Worm (Caenorhabditis elegans) whole organism, L4 larva: ENCODE measurements around the gene F21G4.1.

Experiments
- D1046.2 ChIP-seq: fragments of 200-800 bp; sonication (Bioruptor generic); IDR thresholded peaks from 2 replicates; pipeline ENCODE4 v1.3.6; 2022; ENCODE audit warnings: missing genetic modification characterization, missing compliant biosample characterization
- F44E2.7 ChIP-seq: fragments of 200-800 bp; sonication (Bioruptor generic); IDR thresholded peaks from 2 replicates; pipeline ENCODE4 v2.1.2; 2022; ENCODE audit warnings: missing genetic modification characterization, missing compliant biosample characterization
- F49E8.2 ChIP-seq: sonication (generic microtip); optimal IDR thresholded peaks from 2 replicates; lab custom pipeline; 2016; ENCODE audit warnings: missing compliant biosample characterization, mild to moderate bottlenecking, missing genetic modification characterization, borderline replicate concordance
- R02D3.7 ChIP-seq: fragments of 150-350 bp; sonication (generic microtip); optimal IDR thresholded peaks from 3 replicates; lab custom pipeline; 2014; ENCODE audit warnings: missing biosample characterization, missing genetic modification characterization
- T20F7.1 ChIP-seq: fragments of 200-800 bp; sonication (Bioruptor generic); optimal IDR thresholded peaks from 2 replicates; lab custom pipeline; 2018; ENCODE audit warnings: mild to moderate bottlenecking, missing genetic modification characterization, missing compliant biosample characterization
- Y48G9A.11 ChIP-seq: fragments of 200-800 bp; sonication (Bioruptor generic); IDR thresholded peaks from 2 replicates; pipeline ENCODE4 v1.3.6; 2022; ENCODE audit warnings: missing genetic modification reagents, missing genetic modification characterization, missing compliant biosample characterization
- ZK546.5 ChIP-seq, 2 experiments: sonication (generic microtip); optimal IDR thresholded peaks; 2 replicates each; lab custom pipeline; 2017; ENCODE audit warnings: missing biosample characterization in 2 of 2, missing genetic modification characterization in 2 of 2
- aha-1 ChIP-seq: fragments of 150-350 bp; peaks from one replicate; lab custom pipeline; 2014; ENCODE audit warnings: missing biosample characterization, missing genetic modification characterization
- aly-2 ChIP-seq: sonication (generic microtip); optimal IDR thresholded peaks from 2 replicates; lab custom pipeline; 2018; ENCODE audit warnings: missing biosample characterization, missing genetic modification characterization
- arid-1 ChIP-seq: fragments of 200-800 bp; sonication (Bioruptor generic); conservative IDR thresholded peaks from 2 replicates; pipeline ENCODE4 v1.3.6; 2022; ENCODE audit warnings: missing genetic modification reagents, missing genetic modification characterization, missing compliant biosample characterization
- ceh-20 ChIP-seq: fragments of 200-800 bp; sonication (Bioruptor generic); IDR thresholded peaks from 2 replicates; pipeline ENCODE4 v1.3.6; 2022; ENCODE audit warnings: missing genetic modification reagents, missing genetic modification characterization, missing compliant biosample characterization
- ceh-28 ChIP-seq: fragments of 150-350 bp; optimal IDR thresholded peaks from 2 replicates; lab custom pipeline; 2014; ENCODE audit warnings: missing biosample characterization, missing genetic modification reagents, missing genetic modification characterization
- cey-2 ChIP-seq: sonication (generic microtip); optimal IDR thresholded peaks from 3 replicates; lab custom pipeline; 2017; ENCODE audit warnings: missing genetic modification characterization, mild to moderate bottlenecking, missing compliant biosample characterization, antibody characterized with exemption, borderline replicate concordance; ENCODE audit not compliant: insufficient read depth
- ctbp-1 ChIP-seq: fragments of 200-800 bp; sonication (Bioruptor generic); IDR thresholded peaks from 2 replicates; pipeline ENCODE4 v1.3.6; 2022; ENCODE audit warnings: missing genetic modification reagents, missing genetic modification characterization, missing compliant biosample characterization
- daf-16 ChIP-seq, 3 experiments: sonication (generic microtip); optimal IDR thresholded peaks; 2 replicates each; lab custom pipeline; 2016 to 2017; ENCODE audit warnings: missing genetic modification characterization in 3 of 3, missing genetic modification reagents in 3 of 3, mild to moderate bottlenecking in 2 of 3, missing compliant biosample characterization in 2 of 3, missing biosample characterization in 1 of 3, moderate library complexity in 1 of 3
- daf-19 ChIP-seq: fragments of 200-800 bp; sonication (Bioruptor generic); conservative IDR thresholded peaks from 2 replicates; pipeline ENCODE4 v1.3.6; 2022; ENCODE audit warnings: missing genetic modification characterization, missing compliant biosample characterization
- daf-8 ChIP-seq: fragments of 200-800 bp; sonication (Bioruptor generic); IDR thresholded peaks from 2 replicates; pipeline ENCODE4 v1.3.6; 2022; ENCODE audit warnings: missing genetic modification characterization, missing compliant biosample characterization
- dmd-6 ChIP-seq: fragments of 200-800 bp; sonication (Bioruptor generic); IDR thresholded peaks from 2 replicates; pipeline ENCODE4 v1.3.6; 2022; ENCODE audit warnings: missing genetic modification reagents, missing genetic modification characterization, missing compliant biosample characterization
- dmd-9 ChIP-seq: fragments of 200-800 bp; sonication (Bioruptor generic); IDR thresholded peaks from 2 replicates; pipeline ENCODE4 v1.3.6; 2022; ENCODE audit warnings: missing genetic modification reagents, missing genetic modification characterization, missing compliant biosample characterization
- dpl-1 ChIP-seq: fragments of 150-350 bp; optimal IDR thresholded peaks from 2 replicates; lab custom pipeline; 2014; ENCODE audit warnings: missing biosample characterization, missing genetic modification reagents, missing genetic modification characterization
- dve-1 ChIP-seq: sonication (generic microtip); optimal IDR thresholded peaks from 2 replicates; lab custom pipeline; 2017; ENCODE audit warnings: antibody characterized with exemption, mild to moderate bottlenecking, missing genetic modification characterization, missing compliant biosample characterization; ENCODE audit not compliant: insufficient read depth
- fos-1 ChIP-seq: fragments of 150-350 bp; optimal IDR thresholded peaks from 2 replicates; lab custom pipeline; 2014; ENCODE audit warnings: missing biosample characterization, missing genetic modification characterization
- hlh-11 ChIP-seq: fragments of 200-800 bp; sonication (Bioruptor generic); optimal IDR thresholded peaks from 2 replicates; lab custom pipeline; 2018; ENCODE audit warnings: mild to moderate bottlenecking, missing genetic modification characterization, missing compliant biosample characterization
- lim-7 ChIP-seq: fragments of 200-800 bp; sonication (Bioruptor generic); IDR thresholded peaks from 2 replicates; pipeline ENCODE4 v1.3.6; 2022; ENCODE audit warnings: missing genetic modification characterization, missing compliant biosample characterization
- lin-29 ChIP-seq: fragments of 200-800 bp; sonication (Bioruptor generic); IDR thresholded peaks from 2 replicates; pipeline ENCODE4 v1.3.6; 2022; ENCODE audit warnings: missing genetic modification reagents, missing genetic modification characterization, missing compliant biosample characterization
- lin-38 ChIP-seq: fragments of 200-800 bp; sonication (Bioruptor generic); IDR thresholded peaks from 2 replicates; pipeline ENCODE4 v1.3.6; 2022; ENCODE audit warnings: missing genetic modification reagents, missing genetic modification characterization, missing compliant biosample characterization
- lin-39 ChIP-seq: fragments of 150-350 bp; optimal IDR thresholded peaks from 2 replicates; lab custom pipeline; 2014; ENCODE audit warnings: missing biosample characterization, missing genetic modification reagents, missing genetic modification characterization
- madf-5 ChIP-seq, 2 experiments: fragments of 200-800 bp; sonication (Bioruptor generic); IDR thresholded peaks; 2 replicates each; pipeline ENCODE4 v1.3.6; 2022; ENCODE audit warnings: missing compliant biosample characterization in 2 of 2, missing genetic modification characterization in 2 of 2
- mdt-29 ChIP-seq: fragments of 200-800 bp; sonication (Bioruptor generic); IDR thresholded peaks from 2 replicates; pipeline ENCODE4 v1.3.6; 2022; ENCODE audit warnings: missing genetic modification reagents, missing genetic modification characterization, missing compliant biosample characterization
- mep-1 ChIP-seq: fragments of 150-350 bp; sonication (generic microtip); optimal IDR thresholded peaks from 3 replicates; lab custom pipeline; 2014; ENCODE audit warnings: missing biosample characterization, missing genetic modification characterization
- mxl-3 ChIP-seq: fragments of 200-800 bp; sonication (Bioruptor generic); optimal IDR thresholded peaks from 2 replicates; lab custom pipeline; 2018; ENCODE audit warnings: mild to moderate bottlenecking, missing genetic modification characterization, missing compliant biosample characterization
- nhr-10 ChIP-seq: fragments of 150-350 bp; optimal IDR thresholded peaks from 2 replicates; lab custom pipeline; 2014; ENCODE audit warnings: missing biosample characterization, missing genetic modification characterization
- nhr-25 ChIP-seq: sonication (generic microtip); optimal IDR thresholded peaks from 2 replicates; lab custom pipeline; 2017; ENCODE audit warnings: missing genetic modification characterization, mild to moderate bottlenecking, missing compliant biosample characterization, antibody characterized with exemption, moderate library complexity, borderline replicate concordance; ENCODE audit not compliant: insufficient read depth
- nhr-28 ChIP-seq: fragments of 150-350 bp; optimal IDR thresholded peaks from 2 replicates; lab custom pipeline; 2014; ENCODE audit warnings: missing biosample characterization, missing genetic modification characterization
- nhr-6 ChIP-seq: fragments of 150-350 bp; optimal IDR thresholded peaks from 2 replicates; lab custom pipeline; 2014; ENCODE audit warnings: missing biosample characterization, missing genetic modification characterization
- nhr-76 ChIP-seq: fragments of 150-350 bp; optimal IDR thresholded peaks from 2 replicates; lab custom pipeline; 2014; ENCODE audit warnings: missing biosample characterization, missing genetic modification characterization
- nhr-77 ChIP-seq: fragments of 150-350 bp; optimal IDR thresholded peaks from 2 replicates; lab custom pipeline; 2014; ENCODE audit warnings: missing biosample characterization, missing genetic modification characterization
- pha-4 ChIP-seq, 2 experiments: fragments of 150-350 bp in 1 of 2; fragments of 200-800 bp in 1 of 2; sonication (Bioruptor generic) in 1 of 2; IDR thresholded peaks in 1 of 2; optimal IDR thresholded peaks in 1 of 2; 2 replicates each; pipeline versions ENCODE4 v1.3.6 to Lab custom; 2014 to 2022; ENCODE audit warnings: missing genetic modification characterization in 2 of 2, missing genetic modification reagents in 2 of 2, missing biosample characterization in 1 of 2, missing compliant biosample characterization in 1 of 2
- php-3 ChIP-seq: fragments of 200-800 bp; sonication (Bioruptor generic); IDR thresholded peaks from 2 replicates; pipeline ENCODE4 v1.3.6; 2022; ENCODE audit warnings: missing genetic modification reagents, missing genetic modification characterization, missing compliant biosample characterization
- pqm-1 ChIP-seq: sonication (generic microtip); optimal IDR thresholded peaks from 2 replicates; lab custom pipeline; 2017; ENCODE audit warnings: missing biosample characterization, missing genetic modification characterization
- saeg-2 ChIP-seq: fragments of 200-800 bp; sonication (Bioruptor generic); IDR thresholded peaks from 2 replicates; pipeline ENCODE4 v1.3.6; 2022; ENCODE audit warnings: missing genetic modification reagents, missing genetic modification characterization, missing compliant biosample characterization
- set-16 ChIP-seq: fragments of 200-800 bp; sonication (Bioruptor generic); IDR thresholded peaks from 2 replicates; pipeline ENCODE4 v1.3.6; 2022; ENCODE audit warnings: missing genetic modification reagents, missing genetic modification characterization, missing compliant biosample characterization
- spr-3 ChIP-seq: fragments of 200-800 bp; sonication (Bioruptor generic); optimal IDR thresholded peaks from 2 replicates; lab custom pipeline; 2018; ENCODE audit warnings: mild to moderate bottlenecking, missing genetic modification characterization, missing compliant biosample characterization
- tra-1 ChIP-seq: fragments of 200-800 bp; sonication (Bioruptor generic); IDR thresholded peaks from 2 replicates; pipeline ENCODE4 v1.3.6; 2022; ENCODE audit warnings: missing genetic modification reagents, missing genetic modification characterization, missing compliant biosample characterization
- unc-39 ChIP-seq: sonication (generic microtip); optimal IDR thresholded peaks from 2 replicates; lab custom pipeline; 2017; ENCODE audit warnings: missing biosample characterization, missing genetic modification characterization
- zfp-3 ChIP-seq: fragments of 200-800 bp; sonication (Bioruptor generic); conservative IDR thresholded peaks from 2 replicates; pipeline ENCODE4 v1.3.6; 2022; ENCODE audit warnings: missing genetic modification reagents, missing genetic modification characterization, missing compliant biosample characterization
- zip-11 ChIP-seq: fragments of 200-800 bp; sonication (Bioruptor generic); IDR thresholded peaks from 2 replicates; pipeline ENCODE4 v1.3.6; 2022; ENCODE audit warnings: missing genetic modification characterization, missing compliant biosample characterization

Gene F21G4.1

DNA sequence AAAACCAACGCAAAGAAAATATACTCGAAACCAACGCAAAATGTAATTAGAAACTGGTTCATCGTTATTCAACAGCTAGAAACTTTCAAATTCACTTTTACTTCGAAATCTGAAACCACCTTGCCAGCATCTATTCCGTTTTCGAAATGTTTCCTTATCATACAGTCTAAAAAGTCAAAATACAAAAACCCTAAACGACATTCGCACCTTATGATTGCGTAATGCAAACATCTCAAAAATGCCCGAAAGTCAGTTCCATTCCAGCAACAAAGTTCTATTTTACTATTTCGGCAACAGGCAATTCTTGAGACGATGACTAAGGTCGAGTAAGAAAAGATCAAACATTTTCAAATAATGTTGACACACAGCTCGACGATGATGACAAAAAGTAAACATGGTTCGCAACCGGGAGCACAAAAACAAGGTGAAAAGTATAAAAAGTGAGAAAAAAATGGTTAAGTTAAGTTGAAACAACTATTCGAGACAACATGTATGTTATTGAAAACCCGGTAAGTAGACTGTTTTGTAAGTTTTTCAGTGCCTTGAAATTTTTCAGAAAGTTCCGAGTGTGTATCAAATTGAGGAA is 40.3 kb downstream of the F21G4.1 start, which contains the start of gene lec-7:
Gene lec-7 (plus strand): TSS at position 297 of the 586 bp plus-strand sequence.
- TF ChIP-seq lim-7, result no peak
- no peak for TF ChIP-seq spr-3 (GFP tag; lab: Kevin White, UChicago)
- TF ChIP-seq tra-1 (GFP tag; lab: Robert Waterston, UW), result no peak
- no peak for TF ChIP-seq nhr-76 (tag; lab: Kevin White, UChicago)
- TF ChIP-seq nhr-25 (tag; lab: Kevin White, UChicago), result no peak
- TF ChIP-seq T20F7.1 (GFP tag; lab: Kevin White, UChicago), result no peak
- TF ChIP-seq dmd-6 (GFP tag; lab: Robert Waterston, UW), result peak; percentile 49
- peak; percentile 25 for TF ChIP-seq nhr-28 (tag; lab: Kevin White, UChicago)
- no peak for TF ChIP-seq dpl-1 (GFP tag; lab: Kevin White, UChicago)
- no peak for TF ChIP-seq zip-11
- no peak for TF ChIP-seq lin-39 (tag; lab: Kevin White, UChicago)
- TF ChIP-seq F49E8.2 (tag; lab: Kevin White, UChicago), result no peak
- TF ChIP-seq mdt-29 (GFP tag; lab: Robert Waterston, UW), result no peak
- TF ChIP-seq arid-1 (GFP tag; lab: Robert Waterston, UW), result no peak
- TF ChIP-seq dve-1 (tag; lab: Kevin White, UChicago), result peak; percentile 39
- no peak for TF ChIP-seq zfp-3
- TF ChIP-seq aly-2 (tag; lab: Kevin White, UChicago), result no peak
- TF ChIP-seq dmd-9, result no peak
- no peak for TF ChIP-seq ceh-28 (tag; lab: Kevin White, UChicago)
- TF ChIP-seq mep-1 (tag; lab: Kevin White, UChicago), result no peak
- TF ChIP-seq D1046.2 (GFP tag; lab: Robert Waterston, UW), result no peak
- no peak for TF ChIP-seq fos-1 (tag; lab: Kevin White, UChicago)
- no peak for TF ChIP-seq cey-2 (tag; lab: Kevin White, UChicago)
- no peak for TF ChIP-seq nhr-6 (tag; lab: Kevin White, UChicago)
- TF ChIP-seq saeg-2 (GFP tag; lab: Robert Waterston, UW), result no peak
- TF ChIP-seq php-3 (GFP tag; lab: Robert Waterston, UW), result no peak
- no peak for TF ChIP-seq ZK546.5 (tag; optimal IDR thresholded peaks at IDR 0.05; lab: Kevin White, UChicago)
- no peak for TF ChIP-seq aha-1 (tag; lab: Kevin White, UChicago)
- TF ChIP-seq F44E2.7 (GFP tag; lab: Robert Waterston, UW), result no peak
- no peak for TF ChIP-seq daf-19 (GFP tag; lab: Robert Waterston, UW)
- no peak for TF ChIP-seq mxl-3 (GFP tag; lab: Kevin White, UChicago)
- peak; percentile 26 for TF ChIP-seq pqm-1 (tag; lab: Kevin White, UChicago)
- no peak for TF ChIP-seq Y48G9A.11 (GFP tag; lab: Robert Waterston, UW)
- no peak for TF ChIP-seq set-16 (GFP tag; lab: Robert Waterston, UW)
- no peak for TF ChIP-seq hlh-11 (tag; lab: Kevin White, UChicago)
- no peak for TF ChIP-seq pha-4 (GFP tag; IDR thresholded peaks at IDR 0.05; lab: Robert Waterston, UW)
- TF ChIP-seq pha-4 (tag; optimal IDR thresholded peaks at IDR 0.05; lab: Kevin White, UChicago), result peak; percentile 89
- TF ChIP-seq nhr-10, result no peak
- no peak for TF ChIP-seq R02D3.7 (tag; lab: Kevin White, UChicago)

DNA sequence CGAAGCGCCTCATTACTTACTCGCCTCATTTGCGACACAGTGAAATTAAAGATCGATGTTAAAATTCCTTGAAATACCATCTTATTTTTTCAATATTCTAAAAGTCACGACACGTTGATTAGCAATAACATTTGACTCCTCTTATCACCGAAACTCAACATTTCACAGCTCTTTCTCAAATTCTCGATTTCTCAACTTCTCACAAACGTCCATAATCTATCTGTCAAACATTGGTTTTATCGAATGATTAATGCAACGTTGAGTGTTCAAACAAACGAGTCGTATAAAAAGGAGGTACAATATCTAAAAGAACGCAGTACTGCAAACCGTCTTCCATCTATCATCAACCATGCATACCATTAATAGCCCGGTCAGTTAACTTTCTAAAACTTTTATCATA is 41.9 kb downstream of the F21G4.1 start, which contains the start of gene lec-8:
Gene lec-8 (plus strand): TSS at position 314 of the 400 bp plus-strand sequence.
- TF ChIP-seq unc-39 (tag; lab: Kevin White, UChicago), result no peak
- TF ChIP-seq lin-38, result no peak
- no peak for TF ChIP-seq madf-5 (GFP tag; IDR thresholded peaks at IDR 0.05; lab: Robert Waterston, UW)
- no peak for TF ChIP-seq daf-16 (GFP tag; optimal IDR thresholded peaks at IDR 0.05; lab: Kevin White, UChicago)
- peak; percentile 81 for TF ChIP-seq daf-16 (tag; optimal IDR thresholded peaks at IDR 0.05; lab: Kevin White, UChicago)
- no peak for TF ChIP-seq mep-1 (tag; lab: Kevin White, UChicago)
- peak; percentile 28 for TF ChIP-seq nhr-77 (tag; lab: Kevin White, UChicago)
- peak; percentile 81 for TF ChIP-seq dmd-6 (GFP tag; lab: Robert Waterston, UW)
- no peak for TF ChIP-seq saeg-2 (GFP tag; lab: Robert Waterston, UW)
- TF ChIP-seq T20F7.1 (GFP tag; lab: Kevin White, UChicago), result peak; percentile 45
- TF ChIP-seq hlh-11 (tag; lab: Kevin White, UChicago), result peak; percentile 65
- peak; percentile 80; the same call in 1 of the 2 replicates for TF ChIP-seq tra-1 (GFP tag; lab: Robert Waterston, UW)
- peak; percentile 47 for TF ChIP-seq pqm-1 (tag; lab: Kevin White, UChicago)
- peak; percentile 72; the same call in 1 of the 2 replicates for TF ChIP-seq ceh-20 (GFP tag; lab: Robert Waterston, UW)
- no peak for TF ChIP-seq lin-29 (GFP tag; lab: Robert Waterston, UW)
- TF ChIP-seq php-3 (GFP tag; lab: Robert Waterston, UW), result peak; percentile 69
- TF ChIP-seq aha-1 (tag; lab: Kevin White, UChicago), result peak; percentile 82
- TF ChIP-seq daf-8 (GFP tag; lab: Robert Waterston, UW), result no peak
- peak; percentile 84 for TF ChIP-seq dve-1 (tag; lab: Kevin White, UChicago)
- no peak for TF ChIP-seq ctbp-1 (GFP tag; lab: Robert Waterston, UW)
- peak; percentile 68 for TF ChIP-seq nhr-28 (tag; lab: Kevin White, UChicago)
